Fruit fly (Drosophila melanogaster) ovary, adult (tissue): ENCODE data around the gene CG5399.

ENCODE experiments used
- CG17801 ChIP-seq: fragments of 200-800 bp; optimal IDR thresholded peaks from 2 replicates; lab custom pipeline; 2019; ENCODE audit warnings: missing biosample characterization, mild to moderate bottlenecking, missing genetic modification characterization, moderate library complexity; ENCODE audit not compliant: partially characterized antibody

The CG5399 gene

DNA sequence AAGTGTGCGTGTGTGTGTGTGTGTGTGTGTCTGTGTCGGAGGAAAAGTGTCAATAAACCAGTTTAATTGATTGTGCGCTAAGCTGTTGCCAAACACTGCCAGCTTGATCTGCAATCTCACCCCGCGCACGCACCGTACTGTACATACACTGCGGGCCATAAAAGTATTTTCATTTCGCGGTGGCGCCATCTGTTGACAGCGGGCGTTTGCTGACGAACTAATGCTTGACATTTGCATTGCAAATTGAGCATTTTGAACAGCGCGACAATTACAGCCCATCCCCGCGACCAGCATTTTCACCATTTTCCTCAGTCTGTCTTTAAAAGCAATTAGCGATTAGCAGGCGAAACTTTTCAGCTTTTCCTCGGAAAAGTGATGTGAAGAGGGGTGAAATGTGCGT, 35.6 kb downstream of the CG5399 start:
- TF ChIP-seq CG17801 (GFP tag; lab: Kevin White, UChicago) = no peak

DNA sequence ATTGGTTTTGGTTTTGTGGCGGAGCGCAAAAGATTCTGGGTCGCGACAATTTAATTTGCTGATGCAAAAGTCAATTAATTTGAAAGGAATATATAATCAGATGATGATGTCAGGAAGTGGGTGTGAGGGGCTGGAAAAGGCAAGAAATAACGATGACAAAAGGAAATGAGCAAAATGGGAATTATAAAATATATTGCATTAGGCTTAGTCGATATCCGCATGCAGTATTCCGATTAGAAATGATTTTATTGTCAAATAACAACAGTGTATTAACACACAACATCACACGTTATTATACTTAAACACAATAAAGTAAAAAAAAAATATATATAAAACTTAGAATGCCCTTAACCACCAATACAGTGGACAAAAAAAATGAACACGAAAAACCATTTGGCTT, 36.4 kb downstream of the CG5399 start, which contains the start of gene CG34274:
Gene CG34274, plus strand, starts transcription at position 301 of the 400 bp plus-strand sequence.
- no peak for TF ChIP-seq CG17801 (GFP tag; lab: Kevin White, UChicago)

- TF ChIP-seq CG17801 (GFP tag; lab: Kevin White, UChicago) = no peak
These were observed 49.3 kb downstream of the CG5399 start, which contains the start of gene CG4520 for dm6 chr3R:15744354-15744753. Gene CG4520, plus strand, starts transcription at chr3R:15744654.
